Fruit fly (Drosophila melanogaster) whole organism, prepupa: ENCODE data around the gene CG5255.

ENCODE experiments used
- CG10669 ChIP-seq: fragments of 200-800 bp; sonication (Bioruptor generic); optimal IDR thresholded peaks from 3 replicates; lab custom pipeline; 2018; ENCODE audit warnings: missing biosample characterization, mild to moderate bottlenecking, missing genetic modification characterization, moderate library complexity
- CG11294 ChIP-seq: fragments of 200-800 bp; sonication (Bioruptor generic); IDR thresholded peaks from 2 replicates; pipeline ENCODE4 v1.3.6; 2022; ENCODE audit warnings: missing biosample characterization, missing genetic modification characterization
- CG15336 ChIP-seq: fragments of 200-800 bp; sonication (Bioruptor generic); IDR thresholded peaks from 2 replicates; pipeline ENCODE4 v1.3.6; 2022; ENCODE audit warnings: missing biosample characterization, missing genetic modification characterization
- CG1621 ChIP-seq: fragments of 200-800 bp; sonication (Bioruptor generic); optimal IDR thresholded peaks from 3 replicates; lab custom pipeline; 2018; ENCODE audit warnings: missing biosample characterization, mild to moderate bottlenecking, missing genetic modification characterization
- CG16779 ChIP-seq: fragments of 200-800 bp; sonication (Bioruptor generic); optimal IDR thresholded peaks from 3 replicates; lab custom pipeline; 2017; ENCODE audit warnings: missing biosample characterization, mild to moderate bottlenecking, missing genetic modification characterization
- CG3032 ChIP-seq: fragments of 200-800 bp; optimal IDR thresholded peaks from 2 replicates; lab custom pipeline; 2019; ENCODE audit warnings: missing biosample characterization, mild to moderate bottlenecking, missing genetic modification characterization, moderate library complexity
- CG31627 ChIP-seq: fragments of 200-800 bp; sonication (Bioruptor generic); optimal IDR thresholded peaks from 3 replicates; lab custom pipeline; 2016; ENCODE audit warnings: missing biosample characterization, missing genetic modification characterization
- CG3919 ChIP-seq: fragments of 200-800 bp; sonication (Bioruptor generic); optimal IDR thresholded peaks from 3 replicates; lab custom pipeline; 2016; ENCODE audit warnings: missing biosample characterization, missing genetic modification characterization
- CG4318 ChIP-seq: fragments of 200-800 bp; sonication (Bioruptor generic); optimal IDR thresholded peaks from 3 replicates; lab custom pipeline; 2017; ENCODE audit warnings: missing biosample characterization, mild to moderate bottlenecking, missing genetic modification characterization
- CG6163 ChIP-seq: fragments of 200-800 bp; sonication (Bioruptor generic); IDR thresholded peaks from 3 replicates; pipeline ENCODE4 v1.3.6; 2022; ENCODE audit warnings: missing biosample characterization, missing genetic modification characterization
- CG6276 ChIP-seq: fragments of 200-800 bp; sonication (Bioruptor generic); optimal IDR thresholded peaks from 2 replicates; lab custom pipeline; 2017; ENCODE audit warnings: missing biosample characterization, mild to moderate bottlenecking, missing genetic modification characterization
- CG6808 ChIP-seq: fragments of 200-800 bp; sonication (Bioruptor generic); optimal IDR thresholded peaks from 3 replicates; lab custom pipeline; 2017; ENCODE audit warnings: missing biosample characterization, missing genetic modification characterization, mild to moderate bottlenecking, moderate library complexity, missing genetic modification reagents
- CG7368 ChIP-seq: fragments of 200-800 bp; sonication (Bioruptor generic); optimal IDR thresholded peaks from 3 replicates; lab custom pipeline; 2016; ENCODE audit warnings: missing biosample characterization, missing genetic modification characterization
- CG8119 ChIP-seq: fragments of 200-800 bp; sonication (Bioruptor generic); IDR thresholded peaks from 3 replicates; pipeline ENCODE4 v1.3.6; 2022; ENCODE audit warnings: missing biosample characterization, missing genetic modification characterization
- CG8632 ChIP-seq: fragments of 200-800 bp; sonication (Bioruptor generic); optimal IDR thresholded peaks from 3 replicates; lab custom pipeline; 2016; ENCODE audit warnings: missing biosample characterization, missing genetic modification characterization
- CG9139 ChIP-seq: fragments of 200-800 bp; sonication (Bioruptor generic); optimal IDR thresholded peaks from 3 replicates; lab custom pipeline; 2017; ENCODE audit warnings: missing biosample characterization, mild to moderate bottlenecking, missing genetic modification characterization
- Eip75B ChIP-seq: fragments of 200-800 bp; sonication (Bioruptor generic); optimal IDR thresholded peaks from 3 replicates; lab custom pipeline; 2016; ENCODE audit warnings: missing biosample characterization, missing genetic modification characterization
- Eip93F ChIP-seq: fragments of 200-800 bp; sonication (Bioruptor generic); optimal IDR thresholded peaks from 2 replicates; lab custom pipeline; 2016; ENCODE audit warnings: missing biosample characterization, mild to moderate bottlenecking, missing genetic modification characterization
- Ets21C ChIP-seq: fragments of 200-800 bp; sonication (Bioruptor generic); optimal IDR thresholded peaks from 3 replicates; lab custom pipeline; 2016; ENCODE audit warnings: missing biosample characterization, missing genetic modification characterization
- Ets96B ChIP-seq: fragments of 200-800 bp; optimal IDR thresholded peaks from 2 replicates; lab custom pipeline; 2019; ENCODE audit warnings: missing biosample characterization, mild to moderate bottlenecking, missing genetic modification characterization, moderate library complexity
- Hr4 ChIP-seq: fragments of 200-800 bp; sonication (Bioruptor generic); optimal IDR thresholded peaks from 3 replicates; lab custom pipeline; 2016; ENCODE audit warnings: missing biosample characterization, missing genetic modification characterization
- Lpt ChIP-seq: fragments of 200-800 bp; sonication (Bioruptor generic); optimal IDR thresholded peaks from 3 replicates; lab custom pipeline; 2016; ENCODE audit warnings: missing biosample characterization, missing genetic modification characterization
- Met ChIP-seq: fragments of 200-800 bp; sonication (Bioruptor generic); optimal IDR thresholded peaks from 3 replicates; lab custom pipeline; 2016; ENCODE audit warnings: missing biosample characterization, missing genetic modification characterization
- OdsH ChIP-seq: fragments of 200-800 bp; sonication (Bioruptor generic); optimal IDR thresholded peaks from 3 replicates; lab custom pipeline; 2016; ENCODE audit warnings: missing biosample characterization, missing genetic modification characterization
- Smox ChIP-seq: fragments of 200-800 bp; sonication (Bioruptor generic); optimal IDR thresholded peaks from 3 replicates; lab custom pipeline; 2016; ENCODE audit warnings: missing biosample characterization, missing genetic modification characterization
- Sox102F ChIP-seq: fragments of 200-800 bp; sonication (Bioruptor generic); optimal IDR thresholded peaks from 2 replicates; lab custom pipeline; 2016; ENCODE audit warnings: missing biosample characterization, mild to moderate bottlenecking, missing genetic modification characterization
- Sox15 ChIP-seq: fragments of 200-800 bp; sonication (Bioruptor generic); optimal IDR thresholded peaks from 3 replicates; lab custom pipeline; 2016; ENCODE audit warnings: missing biosample characterization, missing genetic modification characterization
- achi ChIP-seq: fragments of 200-800 bp; sonication (Bioruptor generic); optimal IDR thresholded peaks from 3 replicates; lab custom pipeline; 2016; ENCODE audit warnings: missing biosample characterization, missing genetic modification characterization
- acj6 ChIP-seq: fragments of 200-800 bp; sonication (Bioruptor generic); optimal IDR thresholded peaks from 3 replicates; lab custom pipeline; 2016; ENCODE audit warnings: missing biosample characterization, missing genetic modification characterization
- cyc ChIP-seq: fragments of 200-800 bp; sonication (Bioruptor generic); optimal IDR thresholded peaks from 3 replicates; lab custom pipeline; 2016; ENCODE audit warnings: missing biosample characterization, missing genetic modification characterization
- dsx ChIP-seq: fragments of 200-800 bp; optimal IDR thresholded peaks from 3 replicates; lab custom pipeline; 2019; ENCODE audit warnings: missing biosample characterization, mild to moderate bottlenecking, missing genetic modification characterization, moderate library complexity; ENCODE audit not compliant: poor library complexity, severe bottlenecking
- eg ChIP-seq: fragments of 200-800 bp; sonication (Bioruptor generic); IDR thresholded peaks from 3 replicates; pipeline ENCODE4 v1.3.6; 2022; ENCODE audit warnings: missing biosample characterization, missing genetic modification characterization
- esn ChIP-seq: fragments of 200-800 bp; sonication (Bioruptor generic); optimal IDR thresholded peaks from 2 replicates; lab custom pipeline; 2016; ENCODE audit warnings: missing biosample characterization, mild to moderate bottlenecking, missing genetic modification characterization, moderate library complexity
- pdm3 ChIP-seq: fragments of 200-800 bp; sonication (Bioruptor generic); optimal IDR thresholded peaks from 3 replicates; lab custom pipeline; 2016; ENCODE audit warnings: missing biosample characterization, missing genetic modification characterization
- svp ChIP-seq: fragments of 200-800 bp; sonication (Bioruptor generic); peaks from one replicate; lab custom pipeline; 2016; ENCODE audit warnings: missing biosample characterization, missing genetic modification characterization
- topi ChIP-seq: fragments of 200-800 bp; sonication (Bioruptor generic); optimal IDR thresholded peaks from 3 replicates; lab custom pipeline; 2016; ENCODE audit warnings: missing biosample characterization, missing genetic modification characterization
- vri ChIP-seq: fragments of 200-800 bp; sonication (Bioruptor generic); optimal IDR thresholded peaks from 3 replicates; lab custom pipeline; 2016; ENCODE audit warnings: missing biosample characterization, mild to moderate bottlenecking, missing genetic modification characterization

CG5255 gene

DNA sequence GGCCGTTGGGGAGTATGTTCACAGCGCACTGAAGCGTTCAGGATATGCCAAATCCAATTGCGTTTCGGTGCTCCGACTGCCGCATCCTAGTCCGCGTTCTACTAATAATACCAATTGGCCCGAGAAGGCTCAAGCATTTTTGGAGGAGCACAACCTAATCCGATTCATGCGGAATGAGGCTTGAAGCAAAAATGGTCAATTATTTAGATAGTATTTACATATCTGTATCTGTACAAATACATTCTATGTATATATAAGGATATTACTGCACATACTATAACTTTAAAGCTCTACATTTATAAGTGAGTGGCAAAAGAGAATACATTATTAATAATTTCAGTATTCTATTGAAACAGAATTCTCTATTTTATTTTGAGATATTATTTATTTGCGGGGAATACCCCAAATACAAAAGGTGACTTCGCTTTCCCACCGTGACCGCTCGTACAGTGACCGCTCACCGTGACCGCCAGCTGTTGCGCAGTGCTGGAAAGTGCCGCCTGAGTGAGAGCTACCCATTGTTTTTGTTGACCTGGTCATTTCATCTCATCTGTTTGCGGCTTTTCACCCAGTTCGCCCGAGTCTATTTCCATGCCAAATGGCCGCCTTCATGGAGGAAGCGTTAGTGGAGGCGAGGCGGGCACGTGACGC is 13.8 kb downstream of the CG5255 start, which contains the start of gene CG5292 (continued):
- no peak for TF ChIP-seq CG11294 (GFP tag; lab: Robert Waterston, UW)
- no peak for TF ChIP-seq CG9139
- peak; percentile 49; the same call in 1 of the 2 replicates for TF ChIP-seq CG15336 (GFP tag; lab: Robert Waterston, UW)
- peak; percentile 84 for TF ChIP-seq svp (GFP tag; lab: Kevin White, UChicago)
- TF ChIP-seq CG6808 (GFP tag; lab: Kevin White, UChicago), result peak; percentile 54
- no peak for TF ChIP-seq Ets21C (GFP tag; lab: Kevin White, UChicago)
- TF ChIP-seq CG6163, result peak; percentile 69; the same call in 2 of the 3 replicates
- no peak for TF ChIP-seq OdsH
- no peak for TF ChIP-seq acj6
- TF ChIP-seq CG3032 (tag; lab: Kevin White, UChicago), result peak; percentile 53
- no peak for TF ChIP-seq CG6276
- TF ChIP-seq Met, result no peak
- no peak for TF ChIP-seq CG7368 (GFP tag; lab: Kevin White, UChicago)
- TF ChIP-seq achi (GFP tag; lab: Kevin White, UChicago), result peak; percentile 45
- TF ChIP-seq Lpt, result no peak
- peak; percentile 74 for TF ChIP-seq eg
- peak; percentile 56; the same call in 2 of the 3 replicates for TF ChIP-seq CG8119 (GFP tag; lab: Robert Waterston, UW)
- no peak for TF ChIP-seq CG16779 (tag; lab: Kevin White, UChicago)
- peak; percentile 28 for TF ChIP-seq CG1621 (tag; lab: Kevin White, UChicago)
- TF ChIP-seq CG10669, result no peak
- TF ChIP-seq dsx (GFP tag; lab: Kevin White, UChicago), result no peak
- peak; percentile 22 for TF ChIP-seq cyc (GFP tag; lab: Kevin White, UChicago)
- TF ChIP-seq CG3919 (GFP tag; lab: Kevin White, UChicago), result peak; percentile 50
- no peak for TF ChIP-seq esn
- TF ChIP-seq topi (GFP tag; lab: Kevin White, UChicago), result no peak
- peak; percentile 49 for TF ChIP-seq Hr4
- TF ChIP-seq Smox, result peak; percentile 54
- no peak for TF ChIP-seq Eip93F (GFP tag; lab: Kevin White, UChicago)
- TF ChIP-seq, all 60 proteins: peak for 22

DNA sequence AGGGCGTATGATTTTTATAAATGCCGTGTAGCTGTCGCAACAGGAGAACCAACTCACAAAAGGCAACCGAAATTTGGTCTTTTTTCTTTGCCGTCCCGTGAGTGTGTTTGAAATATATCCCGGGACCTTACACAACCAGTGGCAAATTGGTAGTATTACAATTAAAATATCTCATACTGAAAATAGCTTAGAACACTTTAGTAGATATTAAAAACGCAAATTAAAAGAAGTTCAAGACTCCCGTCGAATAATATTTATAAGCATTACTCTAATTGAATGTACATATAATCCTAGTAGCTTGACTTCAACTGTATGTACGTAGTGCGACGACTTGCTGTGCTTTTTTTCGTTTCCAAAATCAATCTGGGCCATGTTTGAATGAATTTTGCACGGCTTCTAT is 40.4 kb downstream of the CG5255 start:
- no peak for TF ChIP-seq CG6276
- TF ChIP-seq Ets96B (tag; lab: Kevin White, UChicago), result no peak
- TF ChIP-seq vri, result no peak
- TF ChIP-seq eg, result no peak
- TF ChIP-seq CG8632, result no peak
- TF ChIP-seq pdm3 (GFP tag; lab: Kevin White, UChicago), result no peak
- no peak for TF ChIP-seq Eip75B (GFP tag; lab: Kevin White, UChicago)
- TF ChIP-seq CG4318 (GFP tag; lab: Kevin White, UChicago), result no peak
- no peak for TF ChIP-seq CG6808 (GFP tag; lab: Kevin White, UChicago)
- TF ChIP-seq CG31627, result no peak
- no peak for TF ChIP-seq Sox102F
- no peak for TF ChIP-seq CG6163
- no peak for TF ChIP-seq CG3919 (GFP tag; lab: Kevin White, UChicago)
- no peak for TF ChIP-seq Met
- no peak for TF ChIP-seq CG8119 (GFP tag; lab: Robert Waterston, UW)
- no peak for TF ChIP-seq CG16779 (tag; lab: Kevin White, UChicago)
- TF ChIP-seq CG7368 (GFP tag; lab: Kevin White, UChicago), result no peak
- no peak for TF ChIP-seq Smox
- TF ChIP-seq Sox15 (GFP tag; lab: Kevin White, UChicago), result no peak
- no peak for TF ChIP-seq CG11294 (GFP tag; lab: Robert Waterston, UW)
